Worm (Caenorhabditis elegans) whole organism, L1 larva: ENCODE measurements around the gene rde-12.

Source experiments
- ceh-90 ChIP-seq: sonication (generic microtip); optimal IDR thresholded peaks from 2 replicates; lab custom pipeline; 2016; ENCODE audit warnings: missing genetic modification characterization, missing compliant biosample characterization
- egl-27 ChIP-seq, 2 experiments: fragments of 150-350 bp in 1 of 2; sonication (generic microtip); optimal IDR thresholded peaks; 3 replicates each; lab custom pipeline; 2017 to 2018; ENCODE audit warnings: missing biosample characterization in 2 of 2, missing genetic modification characterization in 2 of 2, missing genetic modification reagents in 2 of 2
- lin-15B ChIP-seq: fragments of 150-350 bp; sonication (generic microtip); optimal IDR thresholded peaks from 3 replicates; lab custom pipeline; 2014; ENCODE audit warnings: missing biosample characterization, missing genetic modification characterization
- lin-39 ChIP-seq: fragments of 150-350 bp; optimal IDR thresholded peaks from 2 replicates; lab custom pipeline; 2014; ENCODE audit warnings: missing biosample characterization, missing genetic modification reagents, missing genetic modification characterization
- mep-1 ChIP-seq: fragments of 150-350 bp; optimal IDR thresholded peaks from 2 replicates; lab custom pipeline; 2014; ENCODE audit warnings: missing biosample characterization, missing genetic modification characterization
- pqm-1 ChIP-seq: sonication (generic microtip); optimal IDR thresholded peaks from 3 replicates; lab custom pipeline; 2017; ENCODE audit warnings: missing biosample characterization, missing genetic modification characterization
- snpc-4 ChIP-seq: fragments of 150-350 bp; optimal IDR thresholded peaks from 2 replicates; lab custom pipeline; 2014; ENCODE audit warnings: missing biosample characterization, missing genetic modification characterization
- unc-98 ChIP-seq: fragments of 200-800 bp; sonication (Bioruptor generic); IDR thresholded peaks from 2 replicates; pipeline ENCODE4 v1.3.6; 2022; ENCODE audit warnings: missing genetic modification characterization, missing compliant biosample characterization

DNA sequence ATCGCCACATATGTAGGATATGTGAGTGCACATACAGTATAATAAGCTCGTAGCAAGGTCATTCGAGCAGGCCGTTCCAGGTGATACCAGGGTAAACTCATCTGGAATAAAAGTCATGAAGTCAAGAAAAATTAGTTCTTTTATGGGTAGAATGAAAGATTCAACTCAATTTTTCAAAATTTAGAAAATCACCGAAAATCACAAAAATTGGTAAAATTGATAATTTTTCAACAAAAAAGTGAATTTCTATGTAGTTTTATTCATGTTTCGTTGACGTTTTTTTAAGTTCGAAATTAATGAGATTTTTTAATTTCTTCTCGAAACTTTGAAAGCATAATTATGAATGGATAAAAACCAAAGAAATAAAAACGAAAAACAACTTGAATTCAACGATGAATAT, 43.5 kb upstream of the rde-12 start, which contains the start of gene F53F4.16:
- TF ChIP-seq egl-27 (tag; optimal IDR thresholded peaks at IDR 0.05; lab: Kevin White, UChicago) (no peak), pqm-1 (no peak), lin-39 (tag; lab: Kevin White, UChicago) (no peak), lin-15B (tag; lab: Kevin White, UChicago) (no peak), unc-98 (no peak), ceh-90 (no peak), snpc-4 (no peak), mep-1 (tag; lab: Kevin White, UChicago) (no peak)
